Worm (Caenorhabditis elegans) whole organism, L4/young adult: ENCODE data around the gene scl-1.

Experiments
- W03F9.2 ChIP-seq: fragments of 150-350 bp; optimal IDR thresholded peaks from 2 replicates; lab custom pipeline; 2014; ENCODE audit warnings: missing biosample characterization, missing genetic modification characterization
- him-1 ChIP-seq: sonication (generic microtip); optimal IDR thresholded peaks from 2 replicates; lab custom pipeline; 2016; ENCODE audit warnings: missing genotype, missing genetic modification reagents, missing genetic modification characterization, missing compliant biosample characterization

DNA sequence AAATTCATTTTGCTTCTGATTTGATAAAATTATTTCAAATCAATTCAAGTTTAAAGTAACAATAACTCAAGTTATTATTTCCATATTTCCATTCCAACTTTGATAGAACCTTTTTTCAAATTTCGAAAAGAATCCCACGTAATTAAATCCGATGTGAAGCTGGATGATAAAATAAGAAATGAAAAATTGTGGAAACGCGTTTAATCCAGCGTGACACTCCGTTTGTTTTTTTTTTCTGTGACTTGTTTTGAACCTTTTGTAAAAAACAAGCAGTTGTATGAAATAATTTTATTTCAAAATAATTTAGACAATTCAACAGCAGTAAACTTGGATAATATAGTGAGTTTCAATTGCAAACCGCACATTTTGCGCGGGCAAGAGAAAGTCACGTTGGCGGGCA, 3.6 kb upstream of the scl-1 start, which contains the start of gene F49E11.7:
- TF ChIP-seq W03F9.2 (tag; lab: Kevin White, UChicago) = no peak
- no peak for TF ChIP-seq him-1 (tag; lab: Kevin White, UChicago)
